Worm (Caenorhabditis elegans) whole organism, L1 larva: ENCODE data around the gene pqn-54.

Experiments used
- alr-1 ChIP-seq: fragments of 200-800 bp; sonication (Bioruptor generic); optimal IDR thresholded peaks from 2 replicates; lab custom pipeline; 2018; ENCODE audit warnings: borderline replicate concordance, mild to moderate bottlenecking, missing genetic modification characterization, missing compliant biosample characterization
- blmp-1 ChIP-seq: fragments of 150-350 bp; optimal IDR thresholded peaks from 2 replicates; lab custom pipeline; 2014; ENCODE audit warnings: missing biosample characterization, missing genetic modification characterization
- ceh-82 ChIP-seq, 3 experiments: fragments of 150-350 bp in 1 of 3; sonication (generic microtip) in 2 of 3; optimal IDR thresholded peaks; 2 replicates each; lab custom pipeline; 2014 to 2017; ENCODE audit warnings: missing biosample characterization in 3 of 3, missing genetic modification characterization in 3 of 3
- dpl-1 ChIP-seq, 3 experiments: fragments of 150-350 bp in 2 of 3; sonication (generic microtip) in 1 of 3; optimal IDR thresholded peaks; 2 replicates each; lab custom pipeline; 2014 to 2017; ENCODE audit warnings: missing biosample characterization in 3 of 3, missing genetic modification characterization in 3 of 3, missing genetic modification reagents in 3 of 3
- dsc-1 ChIP-seq: sonication (generic microtip); optimal IDR thresholded peaks from 2 replicates; lab custom pipeline; 2016; ENCODE audit warnings: mild to moderate bottlenecking, missing genetic modification characterization, missing compliant biosample characterization
- efl-1 ChIP-seq, 4 experiments: fragments of 150-350 bp; optimal IDR thresholded peaks in 3 of 4; peaks in 1 of 4; 1 replicate in 1 of 4; 2 replicates in 3 of 4; lab custom pipeline; 2014; ENCODE audit warnings: missing biosample characterization in 2 of 4, missing genetic modification characterization in 2 of 4, missing genetic modification reagents in 2 of 4
- efl-3 ChIP-seq: fragments of 200-800 bp; sonication (Bioruptor generic); optimal IDR thresholded peaks from 2 replicates; lab custom pipeline; 2018; ENCODE audit warnings: mild to moderate bottlenecking, missing genetic modification characterization, missing compliant biosample characterization
- egl-13 ChIP-seq: sonication (generic microtip); optimal IDR thresholded peaks from 2 replicates; lab custom pipeline; 2016; ENCODE audit warnings: missing genotype, missing genetic modification reagents, missing genetic modification characterization, missing compliant biosample characterization
- egl-27 ChIP-seq, 2 experiments: fragments of 150-350 bp in 1 of 2; sonication (generic microtip); optimal IDR thresholded peaks; 3 replicates each; lab custom pipeline; 2017 to 2018; ENCODE audit warnings: missing biosample characterization in 2 of 2, missing genetic modification characterization in 2 of 2, missing genetic modification reagents in 2 of 2
- elt-2 ChIP-seq: sonication (generic microtip); optimal IDR thresholded peaks from 2 replicates; lab custom pipeline; 2016; ENCODE audit warnings: missing genetic modification characterization, mild to moderate bottlenecking, inconsistent platforms, missing compliant biosample characterization, missing genetic modification reagents
- ets-5 ChIP-seq: fragments of 200-800 bp; sonication (Bioruptor generic); IDR thresholded peaks from 2 replicates; pipeline ENCODE4 v1.3.6; 2022; ENCODE audit warnings: missing genetic modification characterization, missing compliant biosample characterization
- fkh-10 ChIP-seq: sonication (generic microtip); optimal IDR thresholded peaks from 2 replicates; lab custom pipeline; 2017; ENCODE audit warnings: missing biosample characterization, missing genetic modification reagents, missing genetic modification characterization
- fkh-8 ChIP-seq: sonication (generic microtip); optimal IDR thresholded peaks from 2 replicates; lab custom pipeline; 2016; ENCODE audit warnings: mild to moderate bottlenecking, missing genetic modification characterization, missing compliant biosample characterization
- fos-1 ChIP-seq: fragments of 150-350 bp; optimal IDR thresholded peaks from 2 replicates; lab custom pipeline; 2014; ENCODE audit warnings: missing biosample characterization, missing genetic modification characterization
- hlh-17 ChIP-seq: fragments of 200-800 bp; sonication (Bioruptor generic); optimal IDR thresholded peaks from 2 replicates; lab custom pipeline; 2018; ENCODE audit warnings: missing genetic modification characterization, mild to moderate bottlenecking, missing compliant biosample characterization, moderate library complexity, borderline replicate concordance
- irx-1 ChIP-seq: sonication (generic microtip); optimal IDR thresholded peaks from 2 replicates; lab custom pipeline; 2016; ENCODE audit warnings: missing genetic modification characterization, missing compliant biosample characterization
- isw-1 ChIP-seq: fragments of 200-800 bp; sonication (Bioruptor generic); IDR thresholded peaks from 2 replicates; pipeline ENCODE4 v1.3.6; 2022; ENCODE audit warnings: missing genetic modification characterization, missing compliant biosample characterization
- jun-1 ChIP-seq: fragments of 150-350 bp; optimal IDR thresholded peaks from 2 replicates; lab custom pipeline; 2014; ENCODE audit warnings: missing biosample characterization, missing genetic modification reagents, missing genetic modification characterization
- lin-13 ChIP-seq: fragments of 150-350 bp; optimal IDR thresholded peaks from 2 replicates; lab custom pipeline; 2014; ENCODE audit warnings: missing biosample characterization, missing genetic modification reagents, missing genetic modification characterization
- lin-14 ChIP-seq: fragments of 200-800 bp; sonication (Bioruptor generic); optimal IDR thresholded peaks from 2 replicates; lab custom pipeline; 2018; ENCODE audit warnings: mild to moderate bottlenecking, missing genetic modification characterization, moderate library complexity, missing compliant biosample characterization
- lin-35 ChIP-seq, 2 experiments: fragments of 150-350 bp; optimal IDR thresholded peaks; 2 replicates each; lab custom pipeline; 2014; ENCODE audit warnings: missing biosample characterization in 2 of 2, missing genetic modification characterization in 2 of 2, missing genetic modification reagents in 2 of 2
- lin-39 ChIP-seq: fragments of 150-350 bp; optimal IDR thresholded peaks from 2 replicates; lab custom pipeline; 2014; ENCODE audit warnings: missing biosample characterization, missing genetic modification reagents, missing genetic modification characterization
- lsy-2 ChIP-seq, 2 experiments: fragments of 150-350 bp; optimal IDR thresholded peaks; 2 replicates each; lab custom pipeline; 2014; ENCODE audit warnings: missing biosample characterization in 2 of 2, missing genetic modification characterization in 2 of 2
- mdl-1 ChIP-seq, 2 experiments: fragments of 150-350 bp; optimal IDR thresholded peaks; 2 replicates each; lab custom pipeline; 2014 to 2017; ENCODE audit warnings: missing biosample characterization in 2 of 2, missing genetic modification characterization in 2 of 2, inconsistent platforms in 1 of 2
- mep-1 ChIP-seq: fragments of 150-350 bp; optimal IDR thresholded peaks from 2 replicates; lab custom pipeline; 2014; ENCODE audit warnings: missing biosample characterization, missing genetic modification characterization
- nhr-12 ChIP-seq: sonication (generic microtip); optimal IDR thresholded peaks from 2 replicates; lab custom pipeline; 2017; ENCODE audit warnings: missing biosample characterization, missing genetic modification characterization
- nhr-19 ChIP-seq: fragments of 200-800 bp; sonication (Bioruptor generic); conservative IDR thresholded peaks from 2 replicates; pipeline ENCODE4 v1.3.6; 2022; ENCODE audit warnings: missing genetic modification characterization, missing compliant biosample characterization
- nhr-20 ChIP-seq: sonication (generic microtip); optimal IDR thresholded peaks from 2 replicates; lab custom pipeline; 2016; ENCODE audit warnings: mild to moderate bottlenecking, missing genetic modification characterization, missing compliant biosample characterization
- nhr-47 ChIP-seq: sonication (generic microtip); optimal IDR thresholded peaks from 2 replicates; lab custom pipeline; 2016; ENCODE audit warnings: mild to moderate bottlenecking, missing genetic modification characterization, moderate library complexity, missing compliant biosample characterization
- nhr-71 ChIP-seq: sonication (generic microtip); optimal IDR thresholded peaks from 2 replicates; lab custom pipeline; 2016; ENCODE audit warnings: mild to moderate bottlenecking, missing genetic modification characterization, moderate library complexity, missing compliant biosample characterization
- nhr-77 ChIP-seq: fragments of 150-350 bp; optimal IDR thresholded peaks from 2 replicates; lab custom pipeline; 2014; ENCODE audit warnings: missing biosample characterization, missing genetic modification characterization
- nhr-85 ChIP-seq: sonication (generic microtip); peaks from one replicate; lab custom pipeline; 2016; ENCODE audit warnings: missing genetic modification characterization, inconsistent platforms, missing compliant biosample characterization
- pag-3 ChIP-seq: sonication (generic microtip); optimal IDR thresholded peaks from 2 replicates; lab custom pipeline; 2017; ENCODE audit warnings: missing genetic modification characterization, mild to moderate bottlenecking, missing compliant biosample characterization, antibody characterized with exemption, borderline replicate concordance; ENCODE audit not compliant: insufficient read depth
- pqm-1 ChIP-seq: sonication (generic microtip); optimal IDR thresholded peaks from 3 replicates; lab custom pipeline; 2017; ENCODE audit warnings: missing biosample characterization, missing genetic modification characterization
- rnt-1 ChIP-seq: sonication (generic microtip); optimal IDR thresholded peaks from 2 replicates; lab custom pipeline; 2016; ENCODE audit warnings: mild to moderate bottlenecking, missing genetic modification characterization, moderate library complexity, missing compliant biosample characterization
- skn-1 ChIP-seq: fragments of 150-350 bp; optimal IDR thresholded peaks from 2 replicates; lab custom pipeline; 2014; ENCODE audit warnings: missing biosample characterization, missing genetic modification characterization
- snu-23 ChIP-seq: sonication (generic microtip); optimal IDR thresholded peaks from 2 replicates; lab custom pipeline; 2016; ENCODE audit warnings: missing genetic modification characterization, missing compliant biosample characterization
- sox-4 ChIP-seq: sonication (generic microtip); optimal IDR thresholded peaks from 2 replicates; lab custom pipeline; 2016; ENCODE audit warnings: missing genetic modification characterization, missing compliant biosample characterization
- sptf-1 ChIP-seq: fragments of 150-350 bp; optimal IDR thresholded peaks from 2 replicates; lab custom pipeline; 2014; ENCODE audit warnings: missing biosample characterization, missing genetic modification characterization
- swsn-7 ChIP-seq: sonication (generic microtip); optimal IDR thresholded peaks from 2 replicates; lab custom pipeline; 2016; ENCODE audit warnings: missing genetic modification characterization, missing compliant biosample characterization
- tbx-2 ChIP-seq: sonication (generic microtip); optimal IDR thresholded peaks from 2 replicates; lab custom pipeline; 2016; ENCODE audit warnings: missing genetic modification characterization, missing compliant biosample characterization
- unc-62 ChIP-seq: fragments of 150-350 bp; optimal IDR thresholded peaks from 2 replicates; lab custom pipeline; 2014; ENCODE audit warnings: missing biosample characterization, missing genetic modification reagents, missing genetic modification characterization
- unc-98 ChIP-seq: fragments of 200-800 bp; sonication (Bioruptor generic); IDR thresholded peaks from 2 replicates; pipeline ENCODE4 v1.3.6; 2022; ENCODE audit warnings: missing genetic modification characterization, missing compliant biosample characterization
- xbp-1 ChIP-seq: sonication (generic microtip); optimal IDR thresholded peaks from 2 replicates; lab custom pipeline; 2016; ENCODE audit warnings: missing genetic modification characterization, missing compliant biosample characterization
- ztf-11 ChIP-seq, 2 experiments: sonication (generic microtip); optimal IDR thresholded peaks; 2 replicates each; lab custom pipeline; 2016 to 2017; ENCODE audit warnings: missing genetic modification characterization in 2 of 2, missing biosample characterization in 1 of 2, missing compliant biosample characterization in 1 of 2
- ztf-4 ChIP-seq: fragments of 150-350 bp; optimal IDR thresholded peaks from 2 replicates; lab custom pipeline; 2014; ENCODE audit warnings: missing biosample characterization, missing genetic modification characterization

pqn-54 gene

DNA sequence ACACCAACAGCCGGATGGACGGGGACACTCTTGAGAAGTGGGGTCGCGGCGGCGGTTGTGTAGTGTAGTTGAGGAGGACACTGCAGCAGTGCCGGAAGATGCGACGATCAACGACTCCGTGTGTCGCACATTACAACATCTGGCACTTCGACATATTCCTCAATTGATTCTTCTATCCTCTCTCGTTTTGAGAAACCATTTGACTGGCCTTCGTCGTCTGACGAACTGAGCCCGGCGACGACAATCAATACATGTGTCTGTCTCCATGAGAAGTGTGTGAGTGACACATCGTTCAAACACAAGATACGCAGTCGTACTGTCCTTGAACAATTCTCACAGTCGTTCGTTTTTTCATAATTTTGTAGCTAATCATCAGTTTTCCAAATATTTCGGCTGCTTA, 7.8 kb downstream of the pqn-54 start:
- TF ChIP-seq unc-98 (GFP tag; lab: Robert Waterston, UW): no peak
- TF ChIP-seq nhr-20: no peak
- TF ChIP-seq sox-4 (tag; lab: Kevin White, UChicago): no peak
- TF ChIP-seq pag-3 (tag; lab: Kevin White, UChicago): no peak
- TF ChIP-seq unc-62 (GFP tag; lab: Kevin White, UChicago): no peak
- no peak for TF ChIP-seq fkh-10
- no peak for TF ChIP-seq ztf-11 (tag; optimal IDR thresholded peaks at IDR 0.05; lab: Kevin White, UChicago)
- TF ChIP-seq nhr-77 (tag; lab: Kevin White, UChicago): no peak
- no peak for TF ChIP-seq nhr-12 (tag; lab: Kevin White, UChicago)
- no peak for TF ChIP-seq ztf-4 (tag; lab: Kevin White, UChicago)
- TF ChIP-seq lin-14 (GFP tag; lab: Kevin White, UChicago): peak; percentile 71
- TF ChIP-seq dsc-1 (tag; lab: Kevin White, UChicago): peak; percentile 36
- no peak for TF ChIP-seq alr-1 (tag; lab: Kevin White, UChicago)
- TF ChIP-seq nhr-85: peak; percentile 73
- peak; percentile 16 for TF ChIP-seq nhr-71 (tag; lab: Kevin White, UChicago)
- peak; percentile 48 for TF ChIP-seq mep-1 (tag; lab: Kevin White, UChicago)
- TF ChIP-seq hlh-17 (GFP tag; lab: Kevin White, UChicago): no peak

DNA sequence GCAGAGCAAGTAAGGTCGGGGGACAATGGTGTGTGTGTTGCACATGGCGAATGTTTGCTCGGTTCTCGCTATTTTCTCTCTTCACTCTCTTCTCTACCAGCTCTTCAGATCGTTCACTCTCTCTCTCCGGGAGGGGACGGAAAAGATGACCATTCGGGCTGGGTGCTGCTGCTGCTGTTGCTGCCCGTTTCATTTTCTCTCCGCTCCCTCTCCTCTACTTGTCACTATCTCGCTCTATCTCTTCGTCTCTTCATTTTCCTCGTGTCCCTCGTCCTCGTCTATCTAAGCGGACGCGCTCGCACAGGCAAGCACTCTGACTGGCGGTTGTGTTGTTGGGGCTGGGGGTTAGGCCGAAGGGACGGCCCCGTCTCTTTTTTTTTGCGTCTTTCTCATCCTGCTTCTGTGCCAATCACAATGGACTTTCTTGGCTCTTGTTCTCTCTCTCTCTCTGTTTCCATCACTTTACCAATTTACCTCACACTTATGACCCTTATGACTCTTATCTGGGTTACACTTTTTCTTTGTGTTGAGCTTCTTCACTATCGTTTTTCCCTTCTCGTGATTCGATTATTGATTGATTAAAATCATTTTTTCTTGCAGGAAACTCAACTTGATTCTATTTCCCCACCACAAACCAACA, 9.8 kb downstream of the pqn-54 start, which contains the start of the genes F53E2.2 and unc-60:
TSS of gene F53E2.2 (plus strand) at position 601 of the 640 bp plus-strand sequence.
TSS of gene unc-60 (plus strand) at position 601 of the 640 bp plus-strand sequence.
- peak; percentile 68 for TF ChIP-seq jun-1 (tag; lab: Kevin White, UChicago)
- no peak; the same call in 1 of the 2 replicates for TF ChIP-seq nhr-19
- TF ChIP-seq lsy-2 (tag; optimal IDR thresholded peaks at IDR 0.05; lab: Kevin White, UChicago): peak; percentile 15 to 56
- TF ChIP-seq unc-98 (GFP tag; lab: Robert Waterston, UW): no peak
- peak; percentile 98 for TF ChIP-seq lin-14 (GFP tag; lab: Kevin White, UChicago)
- peak; percentile 44 for TF ChIP-seq xbp-1 (tag; lab: Kevin White, UChicago)
- TF ChIP-seq fos-1 (tag; lab: Kevin White, UChicago): no peak
- TF ChIP-seq rnt-1: peak; percentile 49
- TF ChIP-seq egl-27 (tag; optimal IDR thresholded peaks at IDR 0.05; lab: Kevin White, UChicago): peak; percentile 34 to 46
- no peak for TF ChIP-seq egl-13 (tag; lab: Kevin White, UChicago)
- peak in 2 of 3 experiments; percentile 69 to 78 for TF ChIP-seq ceh-82 (tag; optimal IDR thresholded peaks at IDR 0.05; lab: Kevin White, UChicago)
- peak; percentile 80 for TF ChIP-seq snu-23 (GFP tag; lab: Kevin White, UChicago)
- TF ChIP-seq skn-1 (tag; lab: Kevin White, UChicago): peak; percentile 77
- peak; percentile 59 for TF ChIP-seq mep-1 (tag; lab: Kevin White, UChicago)
- TF ChIP-seq fkh-8 (tag; lab: Kevin White, UChicago): peak; percentile 45
- no peak for TF ChIP-seq efl-3
- peak; percentile 82 for TF ChIP-seq nhr-71 (tag; lab: Kevin White, UChicago)
- peak; percentile 60 for TF ChIP-seq swsn-7 (tag; lab: Kevin White, UChicago)
- peak; percentile 29 for TF ChIP-seq irx-1 (tag; lab: Kevin White, UChicago)
- TF ChIP-seq lin-35 (GFP tag; optimal IDR thresholded peaks at IDR 0.05; lab: Kevin White, UChicago): peak; percentile 45 to 69
- peak; percentile 40 for TF ChIP-seq nhr-20
- TF ChIP-seq nhr-77 (tag; lab: Kevin White, UChicago): peak; percentile 59
- TF ChIP-seq dsc-1 (tag; lab: Kevin White, UChicago): peak; percentile 46
- TF ChIP-seq ztf-11 (tag; optimal IDR thresholded peaks at IDR 0.05; lab: Kevin White, UChicago): peak in 1 of 2 experiments; percentile 54
- no peak for TF ChIP-seq lin-39
- TF ChIP-seq tbx-2 (tag; lab: Kevin White, UChicago): peak; percentile 68
- peak; percentile 34 for TF ChIP-seq lin-13 (GFP tag; lab: Kevin White, UChicago)
- TF ChIP-seq pqm-1 (tag; lab: Kevin White, UChicago): no peak
- TF ChIP-seq unc-62 (GFP tag; lab: Kevin White, UChicago): no peak
- peak; percentile 49 to 57 for TF ChIP-seq efl-1 (optimal IDR thresholded peaks at IDR 0.05; lab: Kevin White, UChicago)
- TF ChIP-seq efl-1 (GFP tag; optimal IDR thresholded peaks at IDR 0.05 in 1 of 2; lab: Kevin White, UChicago): peak; percentile 40 to 93
- TF ChIP-seq sptf-1 (tag; lab: Kevin White, UChicago): no peak
- peak; percentile 5 for TF ChIP-seq elt-2 (tag; lab: Kevin White, UChicago)
- TF ChIP-seq ets-5 (GFP tag; lab: Robert Waterston, UW): no peak
- TF ChIP-seq isw-1 (GFP tag; lab: Robert Waterston, UW): peak; percentile 30; the same call in 1 of the 2 replicates
- TF ChIP-seq mdl-1 (tag; optimal IDR thresholded peaks at IDR 0.05; lab: Kevin White, UChicago): peak in 1 of 2 experiments; percentile 47
- TF ChIP-seq dpl-1 (GFP tag; optimal IDR thresholded peaks at IDR 0.05; lab: Kevin White, UChicago): peak; percentile 2 to 35 (median 19)
- TF ChIP-seq blmp-1 (tag; lab: Kevin White, UChicago): peak; percentile 49
- peak; percentile 74 for TF ChIP-seq nhr-85
- peak; percentile 72 for TF ChIP-seq nhr-47 (tag; lab: Kevin White, UChicago)
